Worm (Caenorhabditis elegans) whole organism, L4/young adult: Measurements from ENCODE around the gene dpf-6.

ENCODE experiments used
- W03F9.2 ChIP-seq: fragments of 150-350 bp; optimal IDR thresholded peaks from 2 replicates; lab custom pipeline; 2014; ENCODE audit warnings: missing biosample characterization, missing genetic modification characterization
- dao-5 ChIP-seq: sonication (generic microtip); optimal IDR thresholded peaks from 2 replicates; lab custom pipeline; 2016; ENCODE audit warnings: missing genotype, missing genetic modification characterization, moderate library complexity, missing compliant biosample characterization
- him-1 ChIP-seq: sonication (generic microtip); optimal IDR thresholded peaks from 2 replicates; lab custom pipeline; 2016; ENCODE audit warnings: missing genotype, missing genetic modification reagents, missing genetic modification characterization, missing compliant biosample characterization

ce11 chrIII:8037941-8038340, at the start of gene dpf-6:
- no peak for TF ChIP-seq him-1 (tag; lab: Kevin White, UChicago)
- TF ChIP-seq W03F9.2 = no peak
- no peak for TF ChIP-seq dao-5 (tag; lab: Kevin White, UChicago)
